Fruit fly (Drosophila melanogaster): ENCODE results near the gene CG34241.
A peak's percentile ranks its signal among the peaks of the same experiment; 100 is the strongest.

Gene CG34241

DNA sequence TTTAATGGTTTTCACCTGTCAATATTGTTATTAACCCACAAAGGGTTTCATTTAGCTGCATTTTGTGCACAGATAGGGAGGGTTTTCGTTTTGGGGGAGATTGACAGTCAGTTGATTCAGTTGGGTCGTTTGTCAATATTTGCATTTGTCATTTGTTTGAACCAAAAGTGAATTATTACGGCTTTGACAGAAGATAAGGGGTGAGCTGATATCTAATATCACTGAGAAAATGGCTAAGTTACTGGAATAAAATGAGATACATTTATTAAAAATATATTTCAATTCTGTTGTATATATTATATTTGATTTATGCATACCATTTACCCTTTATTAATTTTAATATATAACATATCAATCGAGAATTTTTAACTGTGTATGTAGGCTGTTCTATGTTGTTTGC is 43.9 kb upstream of the CG34241 start (continued):
- no peak for TF ChIP-seq ttk (GFP tag; IDR thresholded peaks at IDR 0.05)
- no peak for TF ChIP-seq Side (GFP tag; optimal IDR thresholded peaks at IDR 0.05)
- no peak for TF ChIP-seq Myb (GFP tag; optimal IDR thresholded peaks at IDR 0.05)
- peak; percentile 62 for TF ChIP-seq CG5180 (GFP tag; optimal IDR thresholded peaks at IDR 0.05)
- TF ChIP-seq pum (GFP tag; optimal IDR thresholded peaks at IDR 0.05) = no peak
- peak; percentile 50 for TF ChIP-seq CG12219 (GFP tag; optimal IDR thresholded peaks at IDR 0.05)
- TF ChIP-seq nmo (GFP tag; optimal IDR thresholded peaks at IDR 0.05) = peak; percentile 44
- TF ChIP-seq CG15696 (tag; optimal IDR thresholded peaks at IDR 0.05) = peak; percentile 87
- peak; percentile 83 for TF ChIP-seq CG17568 (GFP tag; optimal IDR thresholded peaks at IDR 0.05)
- TF ChIP-seq CG8924 (tag; optimal IDR thresholded peaks at IDR 0.05) = peak; percentile 56
- peak; percentile 56 for TF ChIP-seq CG1603 (tag; optimal IDR thresholded peaks at IDR 0.05)
- no peak for TF ChIP-seq gce (GFP tag; IDR thresholded peaks at IDR 0.05)
- TF ChIP-seq hb (GFP tag; IDR thresholded peaks at IDR 0.05; ENCODE audit: partially characterized antibody) = no peak
- no peak for TF ChIP-seq CG7963 (GFP tag; IDR thresholded peaks at IDR 0.05; ENCODE audit: partially characterized antibody)
- TF ChIP-seq CG3163 (GFP tag; optimal IDR thresholded peaks at IDR 0.05) = no peak
- TF ChIP-seq Hr3 (GFP tag; optimal IDR thresholded peaks at IDR 0.05) = no peak
- TF ChIP-seq CG17359 (tag; optimal IDR thresholded peaks at IDR 0.05) = peak; percentile 67
- TF ChIP-seq Hand (GFP tag; optimal IDR thresholded peaks at IDR 0.05) = no peak
- TF ChIP-seq CG15011 (GFP tag; optimal IDR thresholded peaks at IDR 0.05) = peak; percentile 44
- no peak for TF ChIP-seq CG17186 (GFP tag; optimal IDR thresholded peaks at IDR 0.05)
- TF ChIP-seq H15 (GFP tag; IDR thresholded peaks at IDR 0.05) = no peak
- peak; percentile 6 for TF ChIP-seq CG10147 (GFP tag; optimal IDR thresholded peaks at IDR 0.05)
- TF ChIP-seq PHDP (tag; optimal IDR thresholded peaks at IDR 0.05) = peak; percentile 63
- TF ChIP-seq sens (GFP tag) = peak; percentile 81
- TF ChIP-seq CG11398 (GFP tag; optimal IDR thresholded peaks at IDR 0.05) = no peak
- TF ChIP-seq odd (GFP tag; optimal IDR thresholded peaks at IDR 0.05) = peak; percentile 68
- TF ChIP-seq stc (GFP tag; IDR thresholded peaks at IDR 0.05) = peak; percentile 28; the same call in 1 of the 2 replicates
- TF ChIP-seq eve (GFP tag; optimal IDR thresholded peaks at IDR 0.05) = peak in 1 of 2 experiments; percentile 58
- peak; percentile 54 for TF ChIP-seq CG9727 (GFP tag; optimal IDR thresholded peaks at IDR 0.05)
- TF ChIP-seq scrt (GFP tag; optimal IDR thresholded peaks at IDR 0.05) = peak; percentile 33
- TF ChIP-seq pita (GFP tag; optimal IDR thresholded peaks at IDR 0.05) = no peak
- TF ChIP-seq Dek (tag; optimal IDR thresholded peaks at IDR 0.05) = peak; percentile 19
- TF ChIP-seq Mes4 (GFP tag; optimal IDR thresholded peaks at IDR 0.05) = no peak
- no peak for TF ChIP-seq cg (GFP tag; optimal IDR thresholded peaks at IDR 0.05)
- TF ChIP-seq CG1647 (GFP tag; optimal IDR thresholded peaks at IDR 0.05) = no peak
- peak; percentile 88 for TF ChIP-seq CG33557 (GFP tag; optimal IDR thresholded peaks at IDR 0.05)
- no peak for TF ChIP-seq Nf-YA (GFP tag; IDR thresholded peaks at IDR 0.05)
- TF ChIP-seq CG6254 (GFP tag; optimal IDR thresholded peaks at IDR 0.05) = peak; percentile 76
- no peak for TF ChIP-seq jigr1 (GFP tag; IDR thresholded peaks at IDR 0.05)
- peak; percentile 37 for TF ChIP-seq tin (GFP tag; optimal IDR thresholded peaks at IDR 0.05)
- TF ChIP-seq CG8281 (tag; optimal IDR thresholded peaks at IDR 0.05) = peak; percentile 79
- no peak for TF ChIP-seq Sry-δ (GFP tag; optimal IDR thresholded peaks at IDR 0.05)
- TF ChIP-seq CG6765 (GFP tag; optimal IDR thresholded peaks at IDR 0.05) = peak; percentile 43
- no peak for TF ChIP-seq wor (GFP tag; IDR thresholded peaks at IDR 0.05)
- peak in 1 of 2 experiments; percentile 8 for TF ChIP-seq Eip74EF (GFP tag; optimal IDR thresholded peaks at IDR 0.05)
- peak; percentile 65 for TF ChIP-seq CG1529 (GFP tag; optimal IDR thresholded peaks at IDR 0.05)
- TF ChIP-seq D19B (GFP tag; optimal IDR thresholded peaks at IDR 0.05) = no peak
- peak; percentile 65 for TF ChIP-seq CG13296 (GFP tag; optimal IDR thresholded peaks at IDR 0.05)
- TF ChIP-seq CG10209 (GFP tag; optimal IDR thresholded peaks at IDR 0.05) = peak; percentile 69
- TF ChIP-seq Fer3 (tag; optimal IDR thresholded peaks at IDR 0.05) = peak; percentile 36
- TF ChIP-seq hth (optimal IDR thresholded peaks at IDR 0.05) = no peak
